Fruit fly (Drosophila melanogaster): ENCODE measurements around the gene ppk18.

ppk18 gene

DNA sequence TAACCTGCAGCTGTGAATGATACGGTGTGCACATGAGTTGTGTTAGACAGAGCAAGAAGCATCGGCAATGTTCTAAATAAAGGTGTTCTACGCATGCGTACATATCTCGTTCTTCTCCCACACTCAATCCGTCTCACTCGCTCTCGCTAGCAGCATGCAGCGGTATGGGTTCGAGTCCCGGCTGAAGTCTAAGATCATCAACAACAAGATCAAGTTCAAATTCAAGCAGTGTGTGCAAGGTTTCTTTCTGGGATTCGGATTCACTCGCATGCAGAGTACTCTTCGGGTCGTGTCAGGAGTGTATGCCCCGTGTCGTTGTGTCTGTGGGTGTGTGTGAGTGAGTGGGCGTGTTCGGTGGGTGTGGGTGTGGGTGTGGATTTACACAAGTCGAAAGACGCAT is 39.5 kb downstream of the ppk18 start (continued):
- no peak for TF ChIP-seq vvl (GFP tag; IDR thresholded peaks at IDR 0.05)
- peak; percentile 35 for TF ChIP-seq CG8290 (GFP tag; optimal IDR thresholded peaks at IDR 0.05)
- no peak for TF ChIP-seq CG8290 (tag; optimal IDR thresholded peaks at IDR 0.05)
- TF ChIP-seq CG31365 (tag; optimal IDR thresholded peaks at IDR 0.05) = peak; percentile 93
- no peak for TF ChIP-seq bsh (GFP tag; optimal IDR thresholded peaks at IDR 0.05)
- TF ChIP-seq CG2199 (GFP tag; IDR thresholded peaks at IDR 0.05) = peak; percentile 95
- TF ChIP-seq CG12155 (GFP tag; optimal IDR thresholded peaks at IDR 0.05) = no peak
- no peak for TF ChIP-seq ato (GFP tag; IDR thresholded peaks at IDR 0.05; ENCODE audit: partially characterized antibody)
- 0 out of 2 replicates have a peak, but pooled peaks have one; percentile 14 for TF ChIP-seq HLH3B (GFP tag; IDR thresholded peaks at IDR 0.05)
- no peak for TF ChIP-seq CG4730 (GFP tag; IDR thresholded peaks at IDR 0.05)
- TF ChIP-seq Kr (GFP tag; optimal IDR thresholded peaks at IDR 0.05) = no peak
- TF ChIP-seq CG6654 (GFP tag; optimal IDR thresholded peaks at IDR 0.05) = no peak
- no peak for TF ChIP-seq org-1 (GFP tag; optimal IDR thresholded peaks at IDR 0.05)
- TF ChIP-seq CG1832 (GFP tag; optimal IDR thresholded peaks at IDR 0.05) = peak; percentile 74
- TF ChIP-seq CG16813 (GFP tag; IDR thresholded peaks at IDR 0.05; ENCODE audit: partially characterized antibody) = no peak
- TF ChIP-seq crol (GFP tag; IDR thresholded peaks at IDR 0.05) = no peak
- no peak for TF ChIP-seq CG9876 (GFP tag; optimal IDR thresholded peaks at IDR 0.05)
- no peak for TF ChIP-seq CG8388 (GFP tag; optimal IDR thresholded peaks at IDR 0.05)
- no peak for TF ChIP-seq CG11695 (GFP tag; IDR thresholded peaks at IDR 0.05)
- no peak for TF ChIP-seq CG2889 (GFP tag; IDR thresholded peaks at IDR 0.05)
- no peak for TF ChIP-seq az2 (GFP tag; optimal IDR thresholded peaks at IDR 0.05)
- TF ChIP-seq Deaf1 (tag; optimal IDR thresholded peaks at IDR 0.05) = peak; percentile 80
- no peak for TF ChIP-seq CG11504 (tag; optimal IDR thresholded peaks at IDR 0.05)
- TF ChIP-seq Atf6 (GFP tag; IDR thresholded peaks at IDR 0.05) = no peak
- TF ChIP-seq zfh2 (GFP tag; optimal IDR thresholded peaks at IDR 0.05) = no peak
- no peak for TF ChIP-seq CG10366 (GFP tag; IDR thresholded peaks at IDR 0.05)
- TF ChIP-seq pita (GFP tag; optimal IDR thresholded peaks at IDR 0.05) = peak; percentile 56
- peak; percentile 28 for TF ChIP-seq zen (tag; optimal IDR thresholded peaks at IDR 0.05)
- 0 out of 2 replicates have a peak, but pooled peaks have one; percentile 16 for TF ChIP-seq nerfin-2 (GFP tag; IDR thresholded peaks at IDR 0.05; ENCODE audit: partially characterized antibody)
- peak; percentile 11 for TF ChIP-seq trem (tag; optimal IDR thresholded peaks at IDR 0.05)
- no peak for TF ChIP-seq Xbp1 (GFP tag; optimal IDR thresholded peaks at IDR 0.05)
- no peak for TF ChIP-seq CG30020 (tag; optimal IDR thresholded peaks at IDR 0.05)

DNA sequence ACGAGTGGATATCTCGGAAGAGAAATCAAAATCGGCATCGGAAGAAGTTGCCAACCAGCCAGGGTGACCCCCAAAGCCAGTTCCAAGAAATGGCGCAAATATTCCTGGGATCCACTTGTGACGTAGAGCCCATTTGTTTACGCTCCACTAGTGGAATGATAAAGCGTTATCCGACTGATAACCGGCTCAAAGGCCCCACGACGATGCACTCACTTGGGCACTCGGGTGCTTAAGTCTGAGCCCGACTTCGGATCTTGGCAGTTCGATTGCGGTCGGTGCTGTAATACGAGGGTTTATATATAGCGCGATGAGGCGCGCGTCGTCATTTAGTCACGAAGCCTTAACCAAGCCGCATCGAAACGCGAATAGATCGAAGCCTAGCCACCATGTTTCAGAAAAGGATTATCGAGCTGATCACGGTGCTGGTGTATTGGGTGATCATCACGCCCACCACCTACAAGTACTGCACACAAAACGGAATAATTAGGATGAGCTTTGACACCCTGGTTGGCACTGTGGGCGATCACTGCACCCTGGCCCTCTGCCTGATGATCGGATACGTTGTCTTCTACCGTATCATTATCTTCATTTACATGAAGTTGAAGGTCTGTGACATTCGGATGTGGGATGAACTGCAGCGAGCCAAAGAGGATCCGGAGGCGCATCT is 41.0 kb downstream of the ppk18 start, which contains the start of gene CG13116:
CG13116 (plus strand) TSS at position 323 of the 667 bp plus-strand sequence.
- TF ChIP-seq ewg (GFP tag; optimal IDR thresholded peaks at IDR 0.05) (no peak), pros (GFP tag; optimal IDR thresholded peaks at IDR 0.05) (no peak), nerfin-2 (GFP tag; IDR thresholded peaks at IDR 0.05; ENCODE audit: partially characterized antibody) (no peak), z (GFP tag; IDR thresholded peaks at IDR 0.05) (peak; percentile 70; the same call in 2 of the 3 replicates), Hey (tag; optimal IDR thresholded peaks at IDR 0.05) (no peak), kay (GFP tag; optimal IDR thresholded peaks at IDR 0.05) (no peak), CG12769 (tag; optimal IDR thresholded peaks at IDR 0.05) (peak; percentile 18), Deaf1 (tag; optimal IDR thresholded peaks at IDR 0.05) (peak; percentile 76), Ets65A (GFP tag) (peak; percentile 56), schlank (tag; optimal IDR thresholded peaks at IDR 0.05) (no peak), CG14050 (GFP tag; IDR thresholded peaks at IDR 0.05) (no peak), kah (GFP tag; optimal IDR thresholded peaks at IDR 0.05) (no peak), Poxn (GFP tag; IDR thresholded peaks at IDR 0.05) (no peak), dati (GFP tag; IDR thresholded peaks at IDR 0.05) (no peak), Hr51 (GFP tag; optimal IDR thresholded peaks at IDR 0.05) (no peak), Sin3A (optimal IDR thresholded peaks at IDR 0.05) (no peak), CG5245 (GFP tag; optimal IDR thresholded peaks at IDR 0.05) (no peak)
